Worm (Caenorhabditis elegans): ENCODE measurements around the gene Y43C5A.7.

Y43C5A.7 gene

DNA sequence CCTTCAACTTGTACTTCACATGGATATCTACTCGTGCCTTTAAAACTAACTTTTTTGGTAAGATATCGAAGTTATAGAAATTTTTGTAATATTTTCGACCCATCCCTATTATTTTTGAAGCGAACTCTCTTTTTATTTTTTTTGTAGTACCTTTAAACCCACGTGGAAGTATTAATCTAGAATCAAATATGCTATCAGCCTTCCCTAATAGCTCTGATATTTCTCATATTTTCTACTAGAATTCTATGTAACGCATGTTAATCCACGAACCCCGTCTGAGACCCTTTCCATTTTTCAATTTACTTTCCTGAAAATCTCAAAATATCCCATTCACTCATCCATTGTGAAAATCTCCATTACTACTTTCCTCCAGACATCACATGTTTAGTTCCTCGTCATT, 3.7 kb upstream of the Y43C5A.7 start:
- no peak for TF ChIP-seq xbp-1 (tag; optimal IDR thresholded peaks at IDR 0.05)
- TF ChIP-seq ztf-4 (tag; optimal IDR thresholded peaks at IDR 0.05) = no peak
- no peak for TF ChIP-seq hlh-17 (GFP tag; optimal IDR thresholded peaks at IDR 0.05; ENCODE audit: borderline replicate concordance)
- no peak for TF ChIP-seq mef-2 (tag; optimal IDR thresholded peaks at IDR 0.05)
- TF ChIP-seq blmp-1 (tag; optimal IDR thresholded peaks at IDR 0.05) = no peak
- no peak for TF ChIP-seq sptf-1 (tag; optimal IDR thresholded peaks at IDR 0.05)
- TF ChIP-seq ama-1 (optimal IDR thresholded peaks at IDR 0.05) = no peak
- TF ChIP-seq mdl-1 (tag; optimal IDR thresholded peaks at IDR 0.05) = no peak
- TF ChIP-seq pax-3 (tag; optimal IDR thresholded peaks at IDR 0.05) = no peak
- no peak for TF ChIP-seq fkh-8 (tag; optimal IDR thresholded peaks at IDR 0.05)
- TF ChIP-seq zag-1 (tag; optimal IDR thresholded peaks at IDR 0.05) = no peak
- no peak for TF ChIP-seq alr-1 (tag; optimal IDR thresholded peaks at IDR 0.05; ENCODE audit: borderline replicate concordance)
- TF ChIP-seq C04F5.9 (tag; optimal IDR thresholded peaks at IDR 0.05) = no peak
- no peak for TF ChIP-seq nhr-11 (tag; optimal IDR thresholded peaks at IDR 0.05)
- no peak for TF ChIP-seq nhr-71 (tag; optimal IDR thresholded peaks at IDR 0.05)
- no peak for TF ChIP-seq C16A3.4 (tag; optimal IDR thresholded peaks at IDR 0.05)
- no peak for TF ChIP-seq nhr-47 (tag; optimal IDR thresholded peaks at IDR 0.05)
- TF ChIP-seq nhr-12 (tag; optimal IDR thresholded peaks at IDR 0.05) = no peak
- no peak for TF ChIP-seq hpl-2 (GFP tag; optimal IDR thresholded peaks at IDR 0.05)

ce11 chrIV:10273781-10274313, 3.2 kb upstream of the Y43C5A.7 start, which contains the start of gene Y43C5A.3:
Y43C5A.3 (plus strand) TSS chrIV:10274036.
- no peak for TF ChIP-seq pag-3 (tag; optimal IDR thresholded peaks at IDR 0.05; ENCODE audit: borderline replicate concordance, insufficient read depth)
- no peak for TF ChIP-seq hlh-17 (GFP tag; optimal IDR thresholded peaks at IDR 0.05; ENCODE audit: borderline replicate concordance)
- peak; percentile 57 for TF ChIP-seq nhr-20 (tag; optimal IDR thresholded peaks at IDR 0.05)
- TF ChIP-seq fkh-8 (tag; optimal IDR thresholded peaks at IDR 0.05) = no peak
- TF ChIP-seq nhr-28 (tag; optimal IDR thresholded peaks at IDR 0.05) = no peak
- TF ChIP-seq tbx-2 (tag; optimal IDR thresholded peaks at IDR 0.05) = peak; percentile 11
- no peak for TF ChIP-seq C16A3.4 (tag; optimal IDR thresholded peaks at IDR 0.05)
- TF ChIP-seq lin-35 (GFP tag; optimal IDR thresholded peaks at IDR 0.05) = peak in 1 of 2 experiments; percentile 28
- TF ChIP-seq jun-1 (tag; optimal IDR thresholded peaks at IDR 0.05) = no peak
- no peak for TF ChIP-seq lir-3 (tag; optimal IDR thresholded peaks at IDR 0.05; ENCODE audit: poor library complexity)
- peak; percentile 45 for TF ChIP-seq snu-23 (GFP tag; optimal IDR thresholded peaks at IDR 0.05)
- TF ChIP-seq lin-14 (GFP tag; optimal IDR thresholded peaks at IDR 0.05) = peak; percentile 56
- TF ChIP-seq mdl-1 (tag; optimal IDR thresholded peaks at IDR 0.05) = peak in 1 of 2 experiments; percentile 4
- peak; percentile 18 for TF ChIP-seq nhr-47 (tag; optimal IDR thresholded peaks at IDR 0.05)
- TF ChIP-seq efl-1 (optimal IDR thresholded peaks at IDR 0.05) = no peak
- peak in 1 of 2 experiments; percentile 82 for TF ChIP-seq efl-1 (GFP tag; optimal IDR thresholded peaks at IDR 0.05 in 1 of 2)
- TF ChIP-seq ceh-88 (GFP tag; IDR thresholded peaks at IDR 0.05) = no peak
- no peak for TF ChIP-seq ztf-11 (tag; optimal IDR thresholded peaks at IDR 0.05)
- TF ChIP-seq alr-1 (tag; optimal IDR thresholded peaks at IDR 0.05; ENCODE audit: borderline replicate concordance) = no peak
- TF ChIP-seq hpl-2 (GFP tag; optimal IDR thresholded peaks at IDR 0.05) = no peak
- peak; percentile 53 for TF ChIP-seq nhr-71 (tag; optimal IDR thresholded peaks at IDR 0.05)
- TF ChIP-seq nhr-85 (tag) = peak; percentile 70
- TF ChIP-seq blmp-1 (tag; optimal IDR thresholded peaks at IDR 0.05) = peak; percentile 69
- peak in 1 of 6 experiments; percentile 67 for TF ChIP-seq elt-3 (tag; optimal IDR thresholded peaks at IDR 0.05)
- TF ChIP-seq nhr-76 (tag; optimal IDR thresholded peaks at IDR 0.05) = no peak
- no peak for TF ChIP-seq snpc-4 (tag; optimal IDR thresholded peaks at IDR 0.05)

DNA sequence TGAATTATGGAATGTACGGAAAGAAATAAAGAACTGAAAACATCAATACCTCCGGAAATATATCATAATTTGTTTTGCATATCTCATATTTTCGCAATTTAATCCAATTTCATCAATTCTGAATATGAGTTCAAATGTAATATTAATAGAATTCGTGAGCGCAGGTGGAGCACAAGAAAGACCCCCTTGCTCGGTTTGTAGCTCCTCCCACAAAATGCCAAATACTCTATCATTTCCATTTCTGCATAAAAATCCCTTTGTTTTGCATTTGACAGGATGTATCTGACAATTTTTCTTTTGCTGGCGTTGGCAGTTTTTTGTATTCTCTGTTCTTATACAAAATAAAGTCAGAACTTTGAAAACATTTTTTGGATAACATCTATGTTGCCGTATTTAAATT, 2.0 kb upstream of the Y43C5A.7 start:
- TF ChIP-seq nhr-71 (tag; optimal IDR thresholded peaks at IDR 0.05) = peak; percentile 37
- peak; percentile 75 for TF ChIP-seq nhr-85 (tag)
- no peak for TF ChIP-seq pag-3 (tag; optimal IDR thresholded peaks at IDR 0.05; ENCODE audit: borderline replicate concordance, insufficient read depth)

DNA sequence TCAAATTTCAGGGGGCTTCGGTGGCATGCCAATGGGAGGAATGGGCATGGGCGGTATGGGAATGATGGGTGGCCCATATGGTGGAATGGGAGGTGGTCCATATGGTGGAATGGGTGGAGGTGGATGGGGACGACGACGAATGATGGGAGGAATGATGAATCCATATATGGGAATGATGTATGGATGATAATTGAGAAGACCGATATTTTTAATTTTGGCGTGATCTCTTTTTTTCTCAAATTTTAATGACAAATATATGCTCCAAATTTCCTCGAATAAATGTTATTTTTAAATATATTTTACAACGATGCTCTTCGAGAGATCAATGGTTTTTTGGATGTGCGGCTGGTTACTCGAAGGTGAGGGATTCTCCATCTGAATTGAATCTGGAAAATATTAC, 656 bp downstream of the Y43C5A.7 start, which contains the start of gene Y43C5A.4:
TSS of gene Y43C5A.4 (plus strand) at position 301 of the 400 bp plus-strand sequence.
- no peak for TF ChIP-seq dsc-1 (tag; optimal IDR thresholded peaks at IDR 0.05)
- TF ChIP-seq ceh-82 (tag; optimal IDR thresholded peaks at IDR 0.05) = no peak
- no peak for TF ChIP-seq aly-2 (tag; optimal IDR thresholded peaks at IDR 0.05)
- no peak for TF ChIP-seq rnt-1 (tag; optimal IDR thresholded peaks at IDR 0.05)
